Worm (Caenorhabditis elegans): ENCODE results near the gene srz-5.
A peak's percentile ranks its signal among the peaks of the same experiment; 100 is the strongest.

DNA sequence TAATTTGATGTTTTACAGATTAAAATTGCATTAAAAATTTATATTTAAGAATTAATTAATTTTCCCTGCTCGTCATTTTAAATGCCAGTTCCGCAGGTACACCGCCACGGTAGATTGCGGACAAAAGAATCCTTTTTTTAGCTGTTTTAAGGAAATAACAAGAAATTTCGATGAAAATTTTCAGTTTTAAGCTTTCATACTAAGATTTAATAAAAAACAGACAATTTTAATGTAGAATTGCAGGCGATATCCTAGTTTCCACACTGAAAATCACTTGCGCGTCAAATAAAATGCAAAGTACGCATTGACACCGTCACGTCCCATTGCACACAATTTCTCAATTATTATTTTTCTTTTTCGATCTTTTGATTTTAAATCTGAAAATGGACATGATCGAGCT lies 38.9 kb upstream of the srz-5 start, which contains the start of gene dnc-3:
- TF ChIP-seq ama-1 (optimal IDR thresholded peaks at IDR 0.05) (no peak), flt-1 (GFP tag; IDR thresholded peaks at IDR 0.05) (no peak), hmg-4 (GFP tag; optimal IDR thresholded peaks at IDR 0.05) (no peak), tbx-11 (GFP tag; IDR thresholded peaks at IDR 0.05) (no peak), hmbx-1 (tag; optimal IDR thresholded peaks at IDR 0.05) (no peak), tra-4 (tag; optimal IDR thresholded peaks at IDR 0.05) (no peak), hnd-1 (tag; optimal IDR thresholded peaks at IDR 0.05) (no peak), F13C5.2 (tag; optimal IDR thresholded peaks at IDR 0.05) (peak; percentile 40), ets-7 (tag; optimal IDR thresholded peaks at IDR 0.05) (no peak), ceh-36 (tag; optimal IDR thresholded peaks at IDR 0.05) (no peak), scrt-1 (GFP tag; IDR thresholded peaks at IDR 0.05) (no peak)
